Fruit fly (Drosophila melanogaster): Measurements from ENCODE around the gene CG17121.
A peak's percentile ranks its signal among the peaks of the same experiment; 100 is the strongest.

The CG17121 gene

DNA sequence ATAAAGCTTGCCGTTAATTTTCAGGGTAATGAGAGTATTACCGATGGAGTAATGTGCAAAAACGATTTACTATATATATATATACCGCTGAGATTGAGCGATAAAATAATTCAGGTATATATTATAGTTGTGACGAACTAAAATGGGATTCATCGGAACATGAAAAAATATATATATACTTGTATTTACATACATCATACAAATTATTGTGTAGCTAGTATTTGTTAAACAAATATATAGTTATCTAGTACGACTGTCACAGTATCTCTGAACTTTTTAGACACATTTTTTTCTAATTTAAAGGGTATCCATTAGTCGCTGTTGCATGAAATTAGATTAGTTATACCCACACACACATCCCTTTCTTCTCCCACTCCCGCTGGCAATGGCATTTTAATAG lies 11.7 kb downstream of the CG17121 start:
- TF ChIP-seq EcR (GFP tag; optimal IDR thresholded peaks at IDR 0.05) (no peak), psq (optimal IDR thresholded peaks at IDR 0.05) (no peak), Dll (optimal IDR thresholded peaks at IDR 0.05) (no peak)

DNA sequence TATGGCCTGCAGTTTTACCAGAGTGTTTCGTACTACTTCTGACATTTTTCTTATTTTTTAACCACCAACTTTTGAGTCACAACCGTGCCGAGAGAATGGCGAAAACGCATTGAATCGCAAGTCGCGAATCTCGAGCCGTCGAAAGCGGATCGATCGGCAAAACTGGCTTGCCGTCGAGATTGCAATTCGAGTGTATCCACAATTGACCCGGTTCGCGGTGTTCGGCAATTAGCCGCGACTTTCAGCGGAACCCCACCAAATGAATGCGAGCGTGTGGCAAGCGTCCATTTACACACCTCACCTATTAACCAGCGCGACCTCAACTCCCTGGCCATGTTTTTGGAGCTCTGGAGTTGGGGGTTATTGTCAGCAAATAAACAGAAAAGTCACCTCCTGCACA lies 12.6 kb downstream of the CG17121 start, which contains the start of gene CG13833:
Gene CG13833, minus strand, starts transcription at position 101 of the 400 bp plus-strand sequence.
- no peak for TF ChIP-seq pan (optimal IDR thresholded peaks at IDR 0.05)
- no peak for TF ChIP-seq usp (GFP tag; optimal IDR thresholded peaks at IDR 0.05)
- no peak for TF ChIP-seq Dll (optimal IDR thresholded peaks at IDR 0.05)
- TF ChIP-seq CG8478 (optimal IDR thresholded peaks at IDR 0.05) = no peak
- no peak for TF ChIP-seq psq (optimal IDR thresholded peaks at IDR 0.05)
- TF ChIP-seq EcR (GFP tag; optimal IDR thresholded peaks at IDR 0.05) = no peak

DNA sequence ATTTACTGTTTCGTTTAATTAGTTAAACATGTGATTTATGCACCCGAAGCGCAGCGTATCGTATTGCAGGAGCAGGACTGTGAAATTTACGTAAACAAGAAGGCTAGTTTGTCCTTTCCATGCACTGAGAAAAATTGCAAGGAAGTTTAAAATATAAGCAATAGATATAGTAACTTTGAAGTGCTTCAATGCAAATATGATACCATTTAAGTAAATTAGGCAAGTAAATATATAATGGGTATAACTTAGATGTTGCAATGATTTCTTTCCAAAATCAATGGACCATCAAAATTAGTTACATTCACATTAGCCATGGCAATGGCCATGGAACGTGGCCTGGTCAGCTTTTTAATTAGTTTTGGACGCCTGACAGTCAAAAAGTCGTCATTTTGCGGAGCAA lies 17.1 kb downstream of the CG17121 start:
- TF ChIP-seq psq (optimal IDR thresholded peaks at IDR 0.05) = no peak

DNA sequence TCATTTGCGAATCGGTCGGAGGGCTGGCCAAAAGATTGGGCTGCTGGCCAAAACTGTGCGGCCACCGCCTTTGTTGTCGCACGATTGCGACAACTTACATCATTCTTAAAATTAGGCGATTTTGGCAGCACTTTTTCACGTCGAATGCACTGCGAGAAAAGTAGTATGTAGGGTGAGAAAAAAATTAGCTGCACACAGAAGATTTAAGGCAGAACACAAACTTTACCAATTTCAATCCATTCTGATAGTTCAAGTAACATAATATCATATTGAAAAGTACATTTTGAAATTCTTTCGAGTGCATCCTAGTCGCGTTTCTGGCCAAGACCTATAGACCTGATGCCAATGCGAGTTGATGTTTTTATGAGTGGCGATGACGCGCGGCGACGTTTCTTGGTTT lies 19.5 kb downstream of the CG17121 start:
- TF ChIP-seq Dll (optimal IDR thresholded peaks at IDR 0.05) (no peak), EcR (GFP tag; optimal IDR thresholded peaks at IDR 0.05) (no peak), pan (optimal IDR thresholded peaks at IDR 0.05) (no peak)

DNA sequence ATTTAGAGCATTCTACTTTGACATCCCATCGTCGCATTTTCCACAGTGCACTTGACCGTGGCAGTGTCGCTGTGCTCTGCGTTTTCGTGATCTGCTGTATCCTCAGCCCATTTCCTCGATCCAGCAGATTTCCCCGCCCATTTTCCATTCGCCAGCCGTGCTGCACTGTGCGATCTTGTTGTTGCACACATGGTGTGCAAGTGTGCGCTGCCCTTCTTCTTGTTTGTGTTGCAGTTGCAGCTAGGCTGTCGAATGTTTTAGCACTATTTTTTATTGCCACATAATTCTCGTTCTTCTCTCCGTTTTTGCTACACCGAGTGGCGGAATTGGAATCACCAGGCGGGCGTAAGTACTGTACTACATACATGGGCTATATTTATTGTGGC lies 20.6 kb downstream of the CG17121 start:
- TF ChIP-seq CG8478 (optimal IDR thresholded peaks at IDR 0.05) = no peak
- no peak for TF ChIP-seq Dll (optimal IDR thresholded peaks at IDR 0.05)
- no peak for TF ChIP-seq usp (GFP tag; optimal IDR thresholded peaks at IDR 0.05)
- TF ChIP-seq pan (optimal IDR thresholded peaks at IDR 0.05) = no peak
- no peak for TF ChIP-seq psq (optimal IDR thresholded peaks at IDR 0.05)
- TF ChIP-seq EcR (GFP tag; optimal IDR thresholded peaks at IDR 0.05) = no peak

DNA sequence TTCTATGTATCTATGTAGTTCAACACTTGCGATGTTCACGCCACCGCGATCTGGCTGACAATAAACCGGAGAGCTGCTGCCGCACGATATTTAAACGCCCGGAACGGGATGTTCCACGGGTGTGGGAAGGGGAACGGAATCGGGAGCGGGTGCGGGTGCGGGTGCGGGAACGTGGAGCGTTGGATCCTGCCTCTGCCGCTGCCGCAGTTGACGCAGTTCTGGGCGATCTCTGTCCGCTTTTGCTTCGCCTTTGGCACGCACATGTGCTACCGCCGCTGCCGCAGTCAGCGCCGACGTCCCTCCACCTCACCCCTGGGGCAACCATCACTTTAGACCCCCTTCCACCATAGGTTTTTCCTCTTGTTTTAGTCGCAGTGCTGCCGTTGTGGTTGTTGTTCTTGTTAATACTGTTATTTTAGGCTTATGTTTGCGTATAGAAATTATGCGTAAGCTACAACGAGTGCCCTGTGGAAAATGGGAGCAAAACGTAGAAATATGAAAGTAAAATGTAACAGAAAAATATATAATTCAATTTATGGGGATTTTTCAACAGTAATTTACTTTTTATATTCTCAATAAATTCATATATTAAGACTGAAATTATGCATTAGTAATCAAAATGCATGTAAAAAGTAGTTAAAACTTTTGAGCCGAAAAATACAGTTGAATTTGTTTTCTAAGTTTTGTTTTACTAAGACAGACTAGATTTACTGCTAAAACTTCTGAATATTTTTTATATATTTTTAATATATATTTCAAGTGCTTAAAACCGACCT lies 21.2 kb downstream of the CG17121 start, which contains the start of gene lmd:
Gene lmd, minus strand, starts transcription at position 62 of the 776 bp plus-strand sequence.
- TF ChIP-seq Dll (optimal IDR thresholded peaks at IDR 0.05) = no peak
- TF ChIP-seq pan (optimal IDR thresholded peaks at IDR 0.05) = no peak
- TF ChIP-seq CG8478 (optimal IDR thresholded peaks at IDR 0.05) = no peak

DNA sequence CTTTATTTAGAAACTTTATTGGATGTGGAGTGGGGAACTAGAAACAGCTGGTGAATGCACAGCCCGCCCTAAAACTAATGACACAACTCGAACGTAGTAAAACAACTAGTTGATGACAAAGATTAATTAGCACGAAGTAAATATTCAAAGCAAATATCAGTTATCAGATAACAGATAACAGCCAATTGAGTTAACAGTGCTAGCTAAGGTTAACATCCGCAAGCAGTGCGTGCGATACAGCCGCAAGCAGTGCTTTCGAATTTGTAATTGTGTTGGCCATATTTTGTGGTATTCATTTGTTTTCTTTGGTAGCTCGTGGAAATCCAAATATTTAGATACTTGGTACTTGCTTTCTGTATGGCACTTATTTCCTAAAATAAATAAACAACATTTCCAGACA lies 34.5 kb downstream of the CG17121 start:
- no peak for TF ChIP-seq usp (GFP tag; optimal IDR thresholded peaks at IDR 0.05)
- peak; percentile 35 to 57 for TF ChIP-seq EcR (GFP tag; optimal IDR thresholded peaks at IDR 0.05)

DNA sequence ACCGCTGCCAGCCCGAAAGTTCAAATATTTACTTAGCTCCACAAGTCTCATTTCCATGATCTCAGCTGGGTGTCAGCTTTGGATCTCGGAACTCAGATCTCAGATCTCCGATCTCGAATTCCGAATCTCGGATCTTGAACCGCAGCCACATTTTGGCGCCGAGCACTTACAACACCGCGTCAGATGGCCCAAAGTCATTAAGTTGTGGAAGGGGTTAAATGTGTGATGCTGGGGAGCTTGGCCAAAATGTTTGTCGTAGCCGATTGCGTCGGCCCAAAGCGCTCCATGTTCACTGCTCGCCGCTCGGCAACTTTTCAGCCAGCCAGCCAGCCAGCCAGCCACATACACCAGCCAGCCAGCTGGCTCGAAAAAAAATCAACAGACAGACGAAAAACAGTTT lies 36.0 kb downstream of the CG17121 start, which contains the start of gene CG6688:
Gene CG6688, plus strand, starts transcription at position 396 of the 400 bp plus-strand sequence.
- TF ChIP-seq EcR (GFP tag; optimal IDR thresholded peaks at IDR 0.05) = no peak

DNA sequence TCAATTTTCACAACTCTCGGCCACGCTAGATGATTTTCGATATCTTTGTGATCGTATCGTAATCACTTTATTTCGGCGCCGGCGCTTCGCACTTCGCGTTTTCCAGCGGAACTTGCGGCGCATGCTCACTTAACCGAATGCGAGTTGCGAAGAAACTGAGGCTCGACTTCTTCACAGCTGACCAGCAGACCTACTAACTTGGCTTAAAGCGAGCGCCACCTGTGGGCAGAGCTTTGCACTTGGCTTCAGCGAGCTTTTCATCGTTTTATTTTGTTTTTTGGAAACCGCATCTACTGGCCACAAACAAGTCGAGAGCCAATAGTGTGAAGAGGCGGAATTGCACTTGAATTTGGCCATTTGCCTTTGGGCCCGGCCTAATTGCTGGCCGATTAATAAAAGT lies 37.6 kb downstream of the CG17121 start, which contains the start of gene CG34375:
Gene CG34375, minus strand, starts transcription at position 157 of the 400 bp plus-strand sequence.
- TF ChIP-seq usp (GFP tag; optimal IDR thresholded peaks at IDR 0.05) (no peak), EcR (GFP tag; optimal IDR thresholded peaks at IDR 0.05) (no peak), pan (optimal IDR thresholded peaks at IDR 0.05) (no peak), psq (optimal IDR thresholded peaks at IDR 0.05) (no peak), Dll (optimal IDR thresholded peaks at IDR 0.05) (no peak), CG8478 (optimal IDR thresholded peaks at IDR 0.05) (no peak)

DNA sequence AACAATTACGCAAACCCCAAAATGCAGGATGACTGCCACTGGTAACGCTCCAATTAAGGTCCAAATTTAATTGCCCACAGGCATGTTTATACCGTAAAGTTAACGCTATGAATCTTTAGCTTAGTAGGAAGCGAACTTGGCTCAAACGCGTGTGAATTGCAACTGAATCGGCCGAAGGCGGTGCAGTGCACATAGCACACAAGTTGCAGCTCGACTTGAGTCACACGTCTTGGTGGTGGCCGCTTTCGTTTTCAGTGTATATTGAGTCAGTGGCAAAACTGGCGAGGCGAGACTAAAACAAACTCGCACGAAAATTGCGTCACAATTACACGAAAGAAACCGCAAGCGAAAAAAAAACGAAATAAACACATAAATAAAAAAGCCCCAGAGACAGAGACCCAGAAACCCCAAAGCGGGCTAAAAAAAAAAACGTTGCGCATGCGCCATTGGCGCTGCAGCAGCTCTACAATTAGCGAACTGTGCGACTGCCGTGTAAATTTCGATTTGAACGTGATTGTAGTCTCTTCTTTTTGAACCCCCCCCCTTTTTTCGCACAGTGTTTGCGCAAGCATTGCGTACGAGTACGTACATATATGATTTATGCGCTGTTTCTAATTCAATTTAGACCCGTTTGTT lies 38.4 kb downstream of the CG17121 start:
- TF ChIP-seq psq (optimal IDR thresholded peaks at IDR 0.05) (no peak), Dll (optimal IDR thresholded peaks at IDR 0.05) (no peak), pan (optimal IDR thresholded peaks at IDR 0.05) (no peak), CG8478 (optimal IDR thresholded peaks at IDR 0.05) (no peak), usp (GFP tag; optimal IDR thresholded peaks at IDR 0.05) (no peak), EcR (GFP tag; optimal IDR thresholded peaks at IDR 0.05) (no peak)

DNA sequence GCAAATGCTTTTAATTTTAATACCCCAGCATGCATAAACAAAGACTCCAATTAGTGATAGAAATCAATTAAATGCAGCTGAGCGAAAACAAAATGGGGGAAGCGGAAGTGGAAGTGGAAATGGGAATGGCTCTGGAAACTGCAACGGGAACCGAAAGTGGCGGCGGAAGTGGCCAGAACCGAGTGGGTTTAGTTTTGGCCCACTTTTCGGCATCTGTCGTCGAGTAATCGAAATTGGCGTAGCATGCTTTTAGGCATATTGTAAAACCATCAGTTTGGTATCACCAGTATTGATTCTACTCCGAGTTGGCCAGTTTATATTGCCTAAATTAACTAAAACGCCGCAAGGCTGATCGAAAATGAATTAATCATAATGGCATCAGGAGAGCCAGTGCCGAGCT lies 43.9 kb downstream of the CG17121 start:
- TF ChIP-seq pan (optimal IDR thresholded peaks at IDR 0.05) (no peak), usp (GFP tag; optimal IDR thresholded peaks at IDR 0.05) (no peak), Dll (optimal IDR thresholded peaks at IDR 0.05) (no peak), CG8478 (optimal IDR thresholded peaks at IDR 0.05) (no peak), psq (optimal IDR thresholded peaks at IDR 0.05) (no peak), EcR (GFP tag; optimal IDR thresholded peaks at IDR 0.05) (no peak)

DNA sequence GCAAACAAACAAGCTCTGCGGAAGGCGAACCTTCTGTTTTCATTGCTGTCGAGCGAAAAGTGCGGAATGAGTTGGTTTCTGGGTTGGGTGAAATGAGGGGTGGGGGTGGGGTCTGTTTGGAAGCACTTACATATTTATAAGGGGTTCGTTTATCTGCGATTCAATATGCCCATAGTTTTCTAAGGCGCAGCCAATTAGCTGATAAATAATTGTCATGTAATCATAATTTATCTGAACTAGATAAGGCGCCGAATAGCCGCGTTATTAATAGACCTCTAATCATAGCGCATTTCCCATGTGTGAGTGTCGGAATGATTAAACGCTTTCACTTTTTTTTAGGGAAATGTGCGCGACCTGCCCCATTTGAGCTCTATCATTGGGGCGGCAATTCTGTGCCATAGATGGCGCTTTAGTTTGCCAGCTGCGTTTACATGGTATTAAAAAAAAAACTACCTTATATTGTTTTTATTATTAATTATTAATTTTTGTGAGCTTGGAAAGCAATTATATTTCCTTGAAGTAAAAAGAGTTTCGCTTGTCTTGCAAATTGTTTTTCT lies 49.3 kb downstream of the CG17121 start:
- no peak for TF ChIP-seq pan (optimal IDR thresholded peaks at IDR 0.05)
- TF ChIP-seq Dll (optimal IDR thresholded peaks at IDR 0.05) = no peak
- TF ChIP-seq CG8478 (optimal IDR thresholded peaks at IDR 0.05) = no peak
- no peak for TF ChIP-seq usp (GFP tag; optimal IDR thresholded peaks at IDR 0.05)
- TF ChIP-seq EcR (GFP tag; optimal IDR thresholded peaks at IDR 0.05) = no peak
- no peak for TF ChIP-seq psq (optimal IDR thresholded peaks at IDR 0.05)
